Worm (Caenorhabditis elegans) whole organism, mixed stage, embryonic: Measurements from ENCODE around the gene npp-24.

Source experiments
- M03D4.4 ChIP-seq: sonication (generic microtip); optimal IDR thresholded peaks from 2 replicates; lab custom pipeline; 2017; ENCODE audit warnings: mild to moderate bottlenecking, missing genetic modification characterization, missing compliant biosample characterization
- ceh-39 ChIP-seq: fragments of 150-350 bp; optimal IDR thresholded peaks from 2 replicates; lab custom pipeline; 2014; ENCODE audit warnings: missing biosample characterization, missing genetic modification characterization
- ceh-43 ChIP-seq: fragments of 200-800 bp; sonication (Bioruptor generic); optimal IDR thresholded peaks from 2 replicates; lab custom pipeline; 2018; ENCODE audit warnings: mild to moderate bottlenecking, missing genetic modification characterization, moderate library complexity, missing compliant biosample characterization
- ceh-83 ChIP-seq: fragments of 200-800 bp; sonication (Bioruptor generic); optimal IDR thresholded peaks from 2 replicates; lab custom pipeline; 2018; ENCODE audit warnings: mild to moderate bottlenecking, missing genetic modification characterization, missing compliant biosample characterization
- ces-1 ChIP-seq: fragments of 150-350 bp; optimal IDR thresholded peaks from 2 replicates; lab custom pipeline; 2014; ENCODE audit warnings: missing biosample characterization, missing genetic modification reagents, missing genetic modification characterization
- cnd-1 ChIP-seq: fragments of 200-800 bp; sonication (Bioruptor generic); optimal IDR thresholded peaks from 2 replicates; lab custom pipeline; 2018; ENCODE audit warnings: mild to moderate bottlenecking, missing genetic modification characterization, missing compliant biosample characterization
- elt-1 ChIP-seq: sonication (generic microtip); optimal IDR thresholded peaks from 2 replicates; lab custom pipeline; 2017; ENCODE audit warnings: missing genetic modification characterization, mild to moderate bottlenecking, missing compliant biosample characterization, antibody characterized with exemption, moderate library complexity, borderline replicate concordance; ENCODE audit not compliant: insufficient read depth
- elt-3 ChIP-seq: fragments of 150-350 bp; optimal IDR thresholded peaks from 2 replicates; lab custom pipeline; 2014; ENCODE audit warnings: missing biosample characterization, missing genetic modification characterization
- flh-1 ChIP-seq: fragments of 200-800 bp; sonication (Bioruptor generic); optimal IDR thresholded peaks from 2 replicates; lab custom pipeline; 2018; ENCODE audit warnings: mild to moderate bottlenecking, missing genetic modification characterization, moderate library complexity, missing compliant biosample characterization
- ham-2 ChIP-seq: fragments of 200-800 bp; sonication (Bioruptor generic); optimal IDR thresholded peaks from 2 replicates; lab custom pipeline; 2018; ENCODE audit warnings: mild to moderate bottlenecking, missing genetic modification characterization, missing compliant biosample characterization
- hlh-1 ChIP-seq: fragments of 150-350 bp; optimal IDR thresholded peaks from 2 replicates; lab custom pipeline; 2014; ENCODE audit warnings: missing biosample characterization, missing genetic modification reagents, missing genetic modification characterization
- lin-32 ChIP-seq: fragments of 200-800 bp; sonication (Bioruptor generic); optimal IDR thresholded peaks from 2 replicates; lab custom pipeline; 2018; ENCODE audit warnings: mild to moderate bottlenecking, missing genetic modification characterization, missing compliant biosample characterization
- mab-5 ChIP-seq: fragments of 150-350 bp; optimal IDR thresholded peaks from 2 replicates; lab custom pipeline; 2014; ENCODE audit warnings: missing biosample characterization, missing genetic modification characterization
- mep-1 ChIP-seq: fragments of 150-350 bp; optimal IDR thresholded peaks from 2 replicates; lab custom pipeline; 2017; ENCODE audit warnings: missing biosample characterization, missing genetic modification reagents, missing genetic modification characterization, inconsistent platforms
- mls-2 ChIP-seq: sonication (generic microtip); optimal IDR thresholded peaks from 2 replicates; lab custom pipeline; 2016; ENCODE audit warnings: mild to moderate bottlenecking, missing genetic modification characterization, moderate library complexity, missing compliant biosample characterization
- nhr-12 ChIP-seq: fragments of 150-350 bp; optimal IDR thresholded peaks from 2 replicates; lab custom pipeline; 2014; ENCODE audit warnings: missing biosample characterization, missing genetic modification characterization
- nhr-237 ChIP-seq: fragments of 150-350 bp; optimal IDR thresholded peaks from 2 replicates; lab custom pipeline; 2014; ENCODE audit warnings: missing biosample characterization, missing genetic modification characterization
- nhr-28 ChIP-seq: fragments of 150-350 bp; optimal IDR thresholded peaks from 2 replicates; lab custom pipeline; 2014; ENCODE audit warnings: missing biosample characterization, missing genetic modification characterization
- nhr-76 ChIP-seq: sonication (generic microtip); optimal IDR thresholded peaks from 2 replicates; lab custom pipeline; 2017; ENCODE audit warnings: missing biosample characterization, missing genetic modification characterization
- sem-2 ChIP-seq: fragments of 200-800 bp; sonication (Bioruptor generic); optimal IDR thresholded peaks from 2 replicates; lab custom pipeline; 2018; ENCODE audit warnings: mild to moderate bottlenecking, missing genetic modification characterization, missing compliant biosample characterization
- snpc-4 ChIP-seq: fragments of 150-350 bp; optimal IDR thresholded peaks from 2 replicates; lab custom pipeline; 2014; ENCODE audit warnings: missing biosample characterization, missing genetic modification characterization
- sptf-1 ChIP-seq: sonication (generic microtip); optimal IDR thresholded peaks from 2 replicates; lab custom pipeline; 2017; ENCODE audit warnings: mild to moderate bottlenecking, missing genetic modification characterization, moderate library complexity, missing compliant biosample characterization
- tbx-8 ChIP-seq: fragments of 200-800 bp; sonication (Bioruptor generic); optimal IDR thresholded peaks from 2 replicates; lab custom pipeline; 2018; ENCODE audit warnings: mild to moderate bottlenecking, missing genetic modification characterization, moderate library complexity, missing compliant biosample characterization
- unc-120 ChIP-seq: sonication (generic microtip); optimal IDR thresholded peaks from 2 replicates; lab custom pipeline; 2017; ENCODE audit warnings: missing genetic modification characterization, missing compliant biosample characterization; ENCODE audit not compliant: poor library complexity, severe bottlenecking
- unc-62 ChIP-seq: fragments of 150-350 bp; optimal IDR thresholded peaks from 2 replicates; lab custom pipeline; 2014; ENCODE audit warnings: missing biosample characterization, missing genetic modification reagents, missing genetic modification characterization
- zip-8 ChIP-seq: fragments of 150-350 bp; optimal IDR thresholded peaks from 2 replicates; lab custom pipeline; 2014; ENCODE audit warnings: missing biosample characterization, missing genetic modification characterization
- ztf-11 ChIP-seq: fragments of 150-350 bp; optimal IDR thresholded peaks from 2 replicates; lab custom pipeline; 2014; ENCODE audit warnings: missing biosample characterization, missing genetic modification characterization

The npp-24 gene

DNA sequence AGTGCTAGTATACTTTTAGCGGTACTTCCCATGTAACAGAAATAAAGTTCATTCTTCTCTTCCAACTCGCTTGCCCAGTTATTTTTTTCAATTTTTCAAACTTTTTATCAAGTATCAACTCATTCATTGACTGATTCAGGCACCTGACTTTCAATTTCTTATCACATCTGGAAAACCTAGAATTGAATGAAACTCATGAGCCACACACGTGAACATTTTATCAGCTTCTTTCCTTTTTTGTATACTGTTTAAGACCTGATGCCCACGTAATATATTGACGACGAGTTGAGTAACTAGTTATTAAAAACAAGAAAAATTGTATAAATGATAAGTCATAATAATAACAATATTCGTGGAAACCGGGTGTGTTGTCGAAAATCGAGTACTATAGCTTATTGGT, 47.9 kb downstream of the npp-24 start:
- TF ChIP-seq sem-2 (GFP tag; lab: Kevin White, UChicago): no peak
- no peak for TF ChIP-seq ces-1 (GFP tag; lab: Kevin White, UChicago)
- TF ChIP-seq elt-1 (tag; lab: Kevin White, UChicago): no peak
- TF ChIP-seq, all 35 proteins: peak for 0

DNA sequence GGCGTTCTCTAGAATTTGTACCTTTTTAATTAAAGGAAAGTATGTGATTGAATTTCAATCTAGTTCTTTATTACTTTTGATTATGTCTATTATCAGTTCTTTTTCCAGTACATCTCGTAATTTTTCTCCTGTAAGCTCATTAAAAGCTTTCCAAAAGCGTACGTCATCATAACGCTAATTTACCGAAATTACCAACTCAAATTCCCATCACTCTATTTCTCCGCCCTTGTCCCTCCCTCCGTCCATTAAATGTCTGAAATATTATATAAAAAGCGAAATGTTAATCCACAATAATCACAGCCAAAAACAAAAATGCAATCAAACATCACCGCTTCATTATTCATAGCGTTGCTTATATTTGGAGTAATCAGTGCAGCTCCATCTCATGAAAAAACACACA, 48.6 kb downstream of the npp-24 start, which contains the start of gene ins-12:
ins-12 (plus strand) TSS at position 301 of the 400 bp plus-strand sequence.
- TF ChIP-seq unc-120 (tag; lab: Kevin White, UChicago): no peak
- TF ChIP-seq snpc-4 (tag; lab: Kevin White, UChicago): no peak
- TF ChIP-seq flh-1: no peak
- TF ChIP-seq, all 35 proteins: peak for 0

DNA sequence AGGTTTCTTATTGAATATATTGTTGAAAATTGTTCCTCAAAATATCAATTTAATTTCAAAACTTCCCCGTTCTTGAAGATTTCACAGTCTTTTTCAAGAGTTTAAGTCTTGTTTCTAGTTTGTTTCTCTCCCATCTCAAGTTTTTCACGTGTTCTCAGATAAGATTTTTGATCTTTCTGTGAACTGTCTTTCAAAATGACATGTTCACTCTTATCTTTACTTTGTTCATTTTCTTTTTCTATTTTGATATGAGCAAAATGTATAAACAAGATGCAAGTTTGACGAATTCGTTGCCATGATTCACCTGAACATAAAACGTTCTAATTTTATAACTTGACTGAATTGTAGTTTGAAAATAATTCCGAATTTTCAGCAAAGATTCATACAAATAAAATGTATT, 49.1 kb downstream of the npp-24 start:
- no peak for TF ChIP-seq ztf-11
- no peak for TF ChIP-seq unc-120 (tag; lab: Kevin White, UChicago)
- no peak for TF ChIP-seq unc-62
- no peak for TF ChIP-seq cnd-1 (tag; lab: Kevin White, UChicago)
- TF ChIP-seq nhr-237: no peak
- TF ChIP-seq snpc-4 (tag; lab: Kevin White, UChicago): no peak
- TF ChIP-seq elt-3 (tag; lab: Kevin White, UChicago): no peak
- no peak for TF ChIP-seq sptf-1
- TF ChIP-seq tbx-8 (GFP tag; lab: Kevin White, UChicago): no peak
- no peak for TF ChIP-seq ceh-39 (tag; lab: Kevin White, UChicago)
- TF ChIP-seq zip-8 (tag; lab: Kevin White, UChicago): no peak
- no peak for TF ChIP-seq lin-32 (GFP tag; lab: Kevin White, UChicago)
- TF ChIP-seq ceh-43: no peak
- TF ChIP-seq ham-2 (GFP tag; lab: Kevin White, UChicago): no peak
- no peak for TF ChIP-seq nhr-76 (tag; lab: Kevin White, UChicago)
- TF ChIP-seq nhr-12 (tag; lab: Kevin White, UChicago): no peak
- TF ChIP-seq ces-1 (GFP tag; lab: Kevin White, UChicago): no peak

DNA sequence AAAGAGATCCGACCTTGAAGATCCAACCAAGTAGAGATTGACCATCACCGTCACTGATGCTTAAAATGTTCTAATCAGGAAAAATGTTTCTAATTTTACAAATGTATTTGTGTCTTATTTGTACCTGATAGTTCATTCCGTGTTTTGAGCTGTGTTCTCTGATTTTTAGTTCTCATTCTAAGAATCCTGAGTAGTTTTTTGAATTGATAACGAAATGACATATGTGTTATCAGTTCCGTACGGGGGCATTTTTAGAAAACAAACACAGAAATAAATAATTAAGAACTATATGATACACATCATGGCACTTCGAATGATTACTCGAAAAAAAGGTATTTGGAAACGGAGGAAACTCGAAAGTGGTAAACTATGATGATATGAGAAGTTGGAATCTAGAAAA, 49.9 kb downstream of the npp-24 start:
- no peak for TF ChIP-seq cnd-1 (tag; lab: Kevin White, UChicago)
- TF ChIP-seq unc-62: no peak
- no peak for TF ChIP-seq mls-2
- TF ChIP-seq nhr-28 (tag; lab: Kevin White, UChicago): no peak
- TF ChIP-seq nhr-12 (tag; lab: Kevin White, UChicago): no peak
- no peak for TF ChIP-seq mep-1 (tag; lab: Kevin White, UChicago)
- no peak for TF ChIP-seq sem-2 (GFP tag; lab: Kevin White, UChicago)
- TF ChIP-seq hlh-1 (tag; lab: Kevin White, UChicago): no peak
- TF ChIP-seq ceh-83 (GFP tag; lab: Kevin White, UChicago): no peak
- TF ChIP-seq nhr-237: no peak
- TF ChIP-seq snpc-4 (tag; lab: Kevin White, UChicago): no peak
- TF ChIP-seq M03D4.4 (tag; lab: Kevin White, UChicago): no peak
- TF ChIP-seq, all 35 proteins: peak for 0

DNA sequence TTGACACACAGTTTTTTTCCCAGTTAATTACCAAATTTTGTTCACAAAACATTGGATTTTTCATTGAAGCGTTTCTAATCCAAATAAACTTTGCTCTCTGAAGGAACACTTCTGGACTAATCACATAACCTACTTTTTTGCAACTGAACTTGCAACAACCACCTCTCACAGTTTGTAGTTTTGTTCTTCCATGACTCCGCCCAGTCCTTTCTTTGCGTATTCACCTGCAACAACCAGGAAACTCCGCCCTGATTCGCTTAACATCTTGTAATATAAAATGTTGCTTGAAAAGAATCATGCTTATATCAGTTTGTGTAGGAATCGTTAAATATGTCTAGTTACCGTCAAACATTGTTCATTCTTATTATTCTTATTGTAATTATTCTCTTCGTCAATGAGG, 50.8 kb downstream of the npp-24 start, which contains the start of gene ins-11:
ins-11 (plus strand) TSS at position 301 of the 400 bp plus-strand sequence.
- TF ChIP-seq unc-62: no peak
- TF ChIP-seq nhr-237: no peak
- TF ChIP-seq M03D4.4 (tag; lab: Kevin White, UChicago): no peak
- TF ChIP-seq hlh-1 (tag; lab: Kevin White, UChicago): no peak
- no peak for TF ChIP-seq sptf-1
- no peak for TF ChIP-seq ces-1 (GFP tag; lab: Kevin White, UChicago)
- no peak for TF ChIP-seq zip-8 (tag; lab: Kevin White, UChicago)
- TF ChIP-seq elt-3 (tag; lab: Kevin White, UChicago): no peak
- TF ChIP-seq lin-32 (GFP tag; lab: Kevin White, UChicago): no peak
- no peak for TF ChIP-seq mls-2
- no peak for TF ChIP-seq mab-5 (tag; lab: Kevin White, UChicago)

DNA sequence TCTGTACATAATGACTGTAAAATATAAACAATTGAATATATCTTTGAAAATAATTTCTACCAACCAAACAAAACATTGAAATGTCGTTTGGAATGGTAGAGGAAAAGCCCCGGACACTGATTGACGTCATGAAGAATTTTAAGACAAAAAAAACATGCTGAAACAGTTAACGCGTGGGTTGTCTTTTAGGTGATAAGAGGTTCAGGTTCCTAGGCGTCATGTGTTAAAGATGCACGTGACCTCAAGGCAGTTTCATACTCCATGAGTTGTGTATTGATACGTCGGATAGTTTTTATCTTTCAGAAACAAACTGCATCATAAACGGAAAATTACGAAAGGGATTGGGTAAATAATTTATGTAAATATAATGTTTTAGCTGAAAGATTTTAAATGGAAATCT, 51.5 kb downstream of the npp-24 start:
- TF ChIP-seq ztf-11 (no peak), hlh-1 (tag; lab: Kevin White, UChicago) (no peak), elt-3 (tag; lab: Kevin White, UChicago) (no peak), unc-62 (no peak)
